Fruit fly (Drosophila melanogaster) Kc167 (cell line): Measurements from ENCODE around the gene Galt.

Experiments used
- Myc ChIP-seq: fragments of >200 bp; optimal IDR thresholded peaks from 2 replicates; lab custom pipeline; 2017; ENCODE audit warnings: missing external identifiers
- Sin3A ChIP-seq: fragments of >200 bp; optimal IDR thresholded peaks from 2 replicates; lab custom pipeline; 2018; ENCODE audit warnings: missing external identifiers
- h ChIP-seq: fragments of >200 bp; optimal IDR thresholded peaks from 3 replicates; lab custom pipeline; 2018; ENCODE audit warnings: missing external identifiers
- insv ChIP-seq: fragments of >200 bp; optimal IDR thresholded peaks from 3 replicates; lab custom pipeline; 2018; ENCODE audit warnings: missing external identifiers
- psq ChIP-seq: fragments of >200 bp; optimal IDR thresholded peaks from 2 replicates; lab custom pipeline; 2017; ENCODE audit warnings: missing external identifiers
- ttk ChIP-seq: sonication (Bioruptor generic); optimal IDR thresholded peaks from 2 replicates; lab custom pipeline; 2017; ENCODE audit warnings: missing external identifiers

Galt gene

DNA sequence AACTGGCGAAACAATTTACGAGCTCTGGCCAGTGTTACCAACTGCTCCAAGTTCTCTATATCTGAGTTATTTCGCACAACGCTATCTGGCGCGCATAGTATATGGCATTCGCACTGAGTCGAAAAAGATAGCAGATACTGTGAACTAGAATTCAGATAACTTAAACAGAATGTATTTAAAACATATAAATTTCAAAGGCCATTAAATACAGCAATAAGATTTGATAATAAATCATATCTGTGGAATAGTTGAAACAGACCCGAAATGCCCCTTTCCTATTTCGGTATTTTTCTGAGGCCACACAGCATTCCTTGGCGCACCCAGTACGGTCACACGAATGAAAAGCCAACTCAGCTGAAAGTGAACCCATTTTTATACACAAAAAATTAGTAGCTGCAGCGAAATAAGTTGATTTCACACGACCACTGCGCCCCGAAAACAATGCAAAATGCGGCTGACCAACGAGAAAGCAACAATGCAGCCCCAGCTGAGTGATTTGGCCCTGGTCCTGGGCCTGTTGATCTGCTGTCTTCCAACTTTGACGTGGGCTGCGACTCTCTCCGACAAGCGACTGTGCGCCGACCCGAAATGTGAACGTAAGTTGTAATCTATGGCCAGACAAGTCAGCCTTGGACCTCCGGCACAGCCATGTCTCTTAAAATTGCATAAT is 18.6 kb downstream of the Galt start, which contains the start of the genes CG31635 and Tango1:
Gene CG31635 (minus strand): TSS at position 30 of the 670 bp plus-strand sequence.
Gene Tango1 (plus strand): TSS at position 304 of the 670 bp plus-strand sequence.
- TF ChIP-seq psq (lab: Kevin White, UChicago) (no peak), insv (lab: Kevin White, UChicago) (no peak), ttk (lab: Kevin White, UChicago) (no peak), Sin3A (lab: Kevin White, UChicago) (no peak), h (lab: Kevin White, UChicago) (no peak), Myc (lab: Kevin White, UChicago) (no peak)

- TF ChIP-seq Myc (lab: Kevin White, UChicago) (no peak), psq (lab: Kevin White, UChicago) (no peak), ttk (lab: Kevin White, UChicago) (no peak), Sin3A (lab: Kevin White, UChicago) (no peak), h (lab: Kevin White, UChicago) (no peak), insv (lab: Kevin White, UChicago) (no peak)
These were observed 19.6 kb downstream of the Galt start for dm6 chr2L:6648163-6648628.

- no peak for TF ChIP-seq insv (lab: Kevin White, UChicago)
These were observed 20.6 kb downstream of the Galt start for dm6 chr2L:6647103-6647711.

DNA sequence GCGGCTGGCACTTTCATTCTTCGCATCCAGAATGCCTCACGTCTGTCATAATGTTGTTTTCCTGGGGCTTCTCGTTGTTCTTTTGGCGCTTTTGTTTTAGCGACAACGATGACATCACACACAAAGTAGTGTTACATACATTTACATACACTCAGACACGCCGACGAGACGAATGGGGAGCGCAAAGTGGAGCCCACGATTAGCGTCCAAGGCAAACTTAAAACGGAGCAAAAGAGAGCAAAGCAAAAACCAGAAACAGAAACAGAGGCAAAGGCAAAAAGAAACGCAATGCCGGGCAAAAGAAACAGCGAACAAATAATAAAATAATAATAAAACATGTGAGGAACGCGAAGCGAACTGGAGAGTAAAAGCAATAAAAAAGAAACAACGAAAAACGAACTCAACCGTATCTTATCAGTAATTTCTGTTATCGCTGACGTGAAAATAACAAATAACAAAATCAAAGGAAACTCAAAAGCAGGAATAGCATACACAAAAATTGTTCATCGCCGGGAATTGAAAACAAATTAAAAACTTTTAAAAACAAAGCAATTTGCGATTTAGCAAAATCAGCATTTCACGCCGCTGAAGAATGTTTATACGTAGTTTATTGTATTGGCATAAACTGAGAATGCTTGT is 23.3 kb downstream of the Galt start:
- TF ChIP-seq insv (lab: Kevin White, UChicago) (no peak), h (lab: Kevin White, UChicago) (no peak), Sin3A (lab: Kevin White, UChicago) (no peak), Myc (lab: Kevin White, UChicago) (no peak), psq (lab: Kevin White, UChicago) (no peak), ttk (lab: Kevin White, UChicago) (no peak)

DNA sequence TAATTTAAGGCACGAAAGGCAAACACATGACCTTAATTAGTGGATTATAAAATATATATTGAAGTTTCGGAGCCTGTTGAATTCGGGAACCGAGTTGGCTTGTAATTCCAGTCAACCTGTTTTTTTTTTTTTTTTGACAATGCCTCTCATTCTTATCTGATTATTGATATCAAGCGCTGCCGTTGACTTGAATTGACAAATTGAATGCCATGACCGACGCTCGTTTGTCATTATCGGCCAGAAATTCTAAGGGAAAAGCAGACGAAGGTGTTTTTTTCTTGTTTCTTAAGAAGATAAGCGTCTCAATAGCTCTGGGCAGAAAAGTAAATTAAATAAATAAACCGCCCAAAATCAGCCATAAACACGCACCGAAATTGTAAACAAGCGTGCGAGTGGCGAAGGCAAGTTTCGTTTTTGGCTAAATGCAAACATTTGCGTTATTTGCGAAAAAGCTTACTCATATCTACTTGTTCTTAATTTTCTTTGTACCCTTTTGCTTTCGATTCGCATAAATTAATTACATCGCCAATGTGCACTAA is 24.5 kb downstream of the Galt start:
- no peak for TF ChIP-seq insv (lab: Kevin White, UChicago)
- TF ChIP-seq h (lab: Kevin White, UChicago) = no peak
- TF ChIP-seq Sin3A (lab: Kevin White, UChicago) = no peak
- no peak for TF ChIP-seq psq (lab: Kevin White, UChicago)
- TF ChIP-seq Myc (lab: Kevin White, UChicago) = no peak
- TF ChIP-seq ttk (lab: Kevin White, UChicago) = no peak

dm6 chr2L:6632307-6632706 is 35.5 kb downstream of the Galt start, which contains the start of gene Oatp26F:
Oatp26F (minus strand) TSS chr2L:6632407.
- no peak for TF ChIP-seq ttk (lab: Kevin White, UChicago)
- no peak for TF ChIP-seq Myc (lab: Kevin White, UChicago)
- TF ChIP-seq psq (lab: Kevin White, UChicago) = no peak

DNA sequence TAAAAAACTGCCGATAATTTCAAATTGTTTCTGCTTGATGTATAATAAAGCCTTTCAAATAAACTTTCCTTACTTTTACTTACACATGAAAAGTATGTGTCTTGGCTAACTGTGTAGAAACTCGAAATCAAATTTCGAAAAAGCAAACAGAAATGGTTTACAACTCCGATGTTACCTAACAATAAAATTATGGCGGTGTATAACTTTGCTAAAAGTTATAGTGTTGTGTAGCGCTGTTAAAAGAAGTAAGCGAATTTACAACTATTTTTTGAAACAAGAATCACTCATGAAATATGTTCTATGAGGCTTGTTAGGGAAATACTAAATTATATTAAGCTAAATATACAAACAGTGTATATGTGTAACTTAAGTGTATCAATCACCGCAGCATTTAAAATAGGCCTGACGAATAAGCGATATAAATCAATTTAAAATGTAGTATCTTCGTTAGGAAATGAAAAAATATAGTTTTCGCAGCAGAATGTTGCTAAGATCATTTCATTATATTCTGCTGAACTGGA is 45.1 kb downstream of the Galt start, which contains the start of gene CG34345:
Gene CG34345 (plus strand): TSS at position 471 of the 521 bp plus-strand sequence.
- TF ChIP-seq ttk (lab: Kevin White, UChicago) = no peak
- no peak for TF ChIP-seq insv (lab: Kevin White, UChicago)
- TF ChIP-seq Sin3A (lab: Kevin White, UChicago) = no peak
- no peak for TF ChIP-seq Myc (lab: Kevin White, UChicago)
- TF ChIP-seq h (lab: Kevin White, UChicago) = no peak

DNA sequence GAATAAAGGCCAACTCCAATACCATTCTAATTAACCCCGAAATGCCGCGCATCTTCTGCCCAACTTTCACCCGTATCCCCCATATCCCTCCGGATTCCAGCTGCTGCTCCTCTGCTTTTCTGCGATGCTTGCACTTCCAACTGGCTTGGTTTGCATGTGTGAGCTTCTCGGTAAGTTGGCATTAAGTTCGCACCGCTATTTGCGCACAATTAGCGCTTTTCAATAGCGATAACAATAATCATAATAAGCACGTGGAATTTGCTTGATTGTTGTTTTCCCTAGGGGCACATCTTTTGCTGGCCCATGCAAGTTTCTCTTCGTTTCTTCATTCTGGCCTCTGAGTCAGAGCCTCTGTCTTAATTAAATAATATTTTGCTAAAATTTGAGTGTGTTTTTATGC is 45.8 kb downstream of the Galt start:
- TF ChIP-seq Myc (lab: Kevin White, UChicago) = no peak
- no peak for TF ChIP-seq h (lab: Kevin White, UChicago)
- TF ChIP-seq insv (lab: Kevin White, UChicago) = no peak
- TF ChIP-seq psq (lab: Kevin White, UChicago) = no peak
- TF ChIP-seq ttk (lab: Kevin White, UChicago) = no peak
- no peak for TF ChIP-seq Sin3A (lab: Kevin White, UChicago)

dm6 chr2L:6621600-6621999 is 46.2 kb downstream of the Galt start, which contains the start of gene DIP-iota:
DIP-iota (minus strand) TSS chr2L:6621700.
- no peak for TF ChIP-seq psq (lab: Kevin White, UChicago)
- no peak for TF ChIP-seq Myc (lab: Kevin White, UChicago)
- no peak for TF ChIP-seq ttk (lab: Kevin White, UChicago)
